Worm (Caenorhabditis elegans): ENCODE results near the gene srbc-10.

ce11 chrV:7514939-7515338 is 22.1 kb upstream of the srbc-10 start, which contains the start of gene srb-18:
- TF ChIP-seq Y105C5A.15 (GFP tag; IDR thresholded peaks at IDR 0.05), result no peak
- no peak for TF ChIP-seq nhr-237 (tag; optimal IDR thresholded peaks at IDR 0.05)
- no peak for TF ChIP-seq hlh-30 (tag; optimal IDR thresholded peaks at IDR 0.05; ENCODE audit: insufficient read depth)
- TF ChIP-seq zag-1 (tag; optimal IDR thresholded peaks at IDR 0.05), result no peak
- TF ChIP-seq zfp-2 (tag; optimal IDR thresholded peaks at IDR 0.05), result no peak
- no peak for TF ChIP-seq unc-62 (GFP tag; optimal IDR thresholded peaks at IDR 0.05 in 1 of 2)
- TF ChIP-seq unc-62 (tag; optimal IDR thresholded peaks at IDR 0.05), result no peak
- TF ChIP-seq mdl-1 (tag; optimal IDR thresholded peaks at IDR 0.05), result no peak
- no peak for TF ChIP-seq mxl-2 (GFP tag; conservative IDR thresholded peaks at IDR 0.05)
- no peak for TF ChIP-seq fkh-10 (GFP tag; optimal IDR thresholded peaks at IDR 0.05)
- TF ChIP-seq lin-39 (tag; optimal IDR thresholded peaks at IDR 0.05), result no peak
- TF ChIP-seq dpl-1 (GFP tag; optimal IDR thresholded peaks at IDR 0.05), result no peak
- no peak for TF ChIP-seq F49E8.2 (tag; optimal IDR thresholded peaks at IDR 0.05; ENCODE audit: borderline replicate concordance)
- no peak for TF ChIP-seq T20F7.1 (GFP tag; optimal IDR thresholded peaks at IDR 0.05)
- no peak for TF ChIP-seq ztf-11 (tag; optimal IDR thresholded peaks at IDR 0.05)
